Fruit fly (Drosophila melanogaster) whole organism, embryonic: Measurements from ENCODE around the gene Mical.

Source experiments
- Abd-B ChIP-seq: fragments of 200-800 bp; sonication (Bioruptor generic); optimal IDR thresholded peaks from 2 replicates; lab custom pipeline; 2018; ENCODE audit warnings: missing biosample characterization, mild to moderate bottlenecking, missing genetic modification characterization, moderate library complexity
- Atf-2 ChIP-seq: fragments of 200-800 bp; sonication (Bioruptor generic); optimal IDR thresholded peaks from 2 replicates; lab custom pipeline; 2016; ENCODE audit warnings: missing biosample characterization, missing genetic modification characterization
- CG10543 ChIP-seq: fragments of 200-800 bp; sonication (Bioruptor generic); optimal IDR thresholded peaks from 3 replicates; lab custom pipeline; 2017; ENCODE audit warnings: missing biosample characterization, mild to moderate bottlenecking, missing genetic modification characterization, moderate library complexity
- CG11247 ChIP-seq: fragments of 200-800 bp; sonication (Bioruptor generic); IDR thresholded peaks from 2 replicates; pipeline ENCODE4 v1.3.6; 2022; ENCODE audit warnings: missing biosample characterization, missing genetic modification characterization
- CG14014 ChIP-seq: fragments of 200-800 bp; sonication (Bioruptor generic); IDR thresholded peaks from 2 replicates; pipeline ENCODE4 v1.3.6; 2022; ENCODE audit warnings: missing biosample characterization, missing genetic modification characterization
- CG15269 ChIP-seq: fragments of 200-800 bp; sonication (Bioruptor generic); optimal IDR thresholded peaks from 2 replicates; lab custom pipeline; 2018; ENCODE audit warnings: missing biosample characterization, mild to moderate bottlenecking, missing genetic modification characterization, moderate library complexity
- CG16813 ChIP-seq: fragments of 200-800 bp; sonication (Bioruptor generic); IDR thresholded peaks from 3 replicates; pipeline ENCODE4 v1.3.6; 2022; ENCODE audit warnings: missing biosample characterization, missing genetic modification characterization; ENCODE audit not compliant: partially characterized antibody
- CG17385 ChIP-seq: fragments of 200-800 bp; sonication (Bioruptor generic); optimal IDR thresholded peaks from 3 replicates; lab custom pipeline; 2018; ENCODE audit warnings: missing biosample characterization, mild to moderate bottlenecking, missing genetic modification characterization
- CG17568 ChIP-seq: fragments of 200-800 bp; sonication (Bioruptor generic); optimal IDR thresholded peaks from 2 replicates; lab custom pipeline; 2018; ENCODE audit warnings: missing biosample characterization, mild to moderate bottlenecking, missing genetic modification characterization, moderate library complexity
- CG2889 ChIP-seq: fragments of 200-800 bp; sonication (Bioruptor generic); IDR thresholded peaks from 3 replicates; pipeline ENCODE4 v1.3.6; 2022; ENCODE audit warnings: missing biosample characterization, missing genetic modification characterization
- CG30431 ChIP-seq: fragments of 200-800 bp; sonication (Bioruptor generic); optimal IDR thresholded peaks from 2 replicates; lab custom pipeline; 2017; ENCODE audit warnings: missing biosample characterization, missing genetic modification characterization
- CG33557 ChIP-seq: fragments of 200-800 bp; sonication (Bioruptor generic); optimal IDR thresholded peaks from 2 replicates; lab custom pipeline; 2019; ENCODE audit warnings: missing biosample characterization, mild to moderate bottlenecking, missing genetic modification characterization, moderate library complexity
- CG4404 ChIP-seq: fragments of 200-800 bp; sonication (Bioruptor generic); IDR thresholded peaks from 2 replicates; pipeline ENCODE4 v1.3.6; 2022; ENCODE audit warnings: missing biosample characterization, missing genetic modification characterization
- CG4424 ChIP-seq: fragments of 200-800 bp; sonication (Bioruptor generic); optimal IDR thresholded peaks from 3 replicates; lab custom pipeline; 2016; ENCODE audit warnings: missing biosample characterization, missing genetic modification characterization
- CG4617 ChIP-seq: fragments of 200-800 bp; sonication (Bioruptor generic); optimal IDR thresholded peaks from 3 replicates; lab custom pipeline; 2016; ENCODE audit warnings: missing biosample characterization, missing genetic modification characterization, borderline replicate concordance
- CG4820 ChIP-seq: fragments of 200-800 bp; sonication (Bioruptor generic); optimal IDR thresholded peaks from 3 replicates; lab custom pipeline; 2016; ENCODE audit warnings: missing biosample characterization, missing genetic modification characterization
- CG6683 ChIP-seq: fragments of 200-800 bp; sonication (Bioruptor generic); optimal IDR thresholded peaks from 2 replicates; lab custom pipeline; 2017; ENCODE audit warnings: missing biosample characterization, mild to moderate bottlenecking, missing genetic modification characterization, missing genetic modification reagents
- CG6689 ChIP-seq: fragments of 200-800 bp; sonication (Bioruptor generic); IDR thresholded peaks from 2 replicates; pipeline ENCODE4 v1.3.6; 2022; ENCODE audit warnings: missing biosample characterization, missing genetic modification characterization
- CG8089 ChIP-seq: fragments of 200-800 bp; sonication (Bioruptor generic); optimal IDR thresholded peaks from 3 replicates; lab custom pipeline; 2016; ENCODE audit warnings: missing biosample characterization, missing genetic modification characterization
- CG9932 ChIP-seq: fragments of 200-800 bp; sonication (Bioruptor generic); IDR thresholded peaks from 2 replicates; pipeline ENCODE4 v1.3.6; 2022; ENCODE audit warnings: missing biosample characterization, missing genetic modification characterization
- CTCF ChIP-seq: fragments of 200-800 bp; sonication (Bioruptor generic); optimal IDR thresholded peaks from 2 replicates; lab custom pipeline; 2017; ENCODE audit warnings: missing biosample characterization, mild to moderate bottlenecking, missing genetic modification characterization, moderate library complexity
- Deaf1 ChIP-seq: fragments of 200-800 bp; optimal IDR thresholded peaks from 3 replicates; lab custom pipeline; 2019; ENCODE audit warnings: missing biosample characterization, mild to moderate bottlenecking, missing genetic modification characterization, moderate library complexity
- Dfd ChIP-seq, 2 experiments: fragments of >200 bp; optimal IDR thresholded peaks; 2 replicates each; lab custom pipeline; 2017; ENCODE audit warnings: missing biosample characterization in 2 of 2, missing genetic modification characterization in 2 of 2
- Doc2 ChIP-seq: fragments of 200-800 bp; sonication (Bioruptor generic); IDR thresholded peaks from 2 replicates; pipeline ENCODE4 v1.3.6; 2022; ENCODE audit warnings: missing biosample characterization, missing genetic modification characterization
- Fer1 ChIP-seq: fragments of 200-800 bp; sonication (Bioruptor generic); optimal IDR thresholded peaks from 2 replicates; lab custom pipeline; 2017; ENCODE audit warnings: missing biosample characterization, mild to moderate bottlenecking, missing genetic modification characterization
- Hey ChIP-seq: fragments of 200-800 bp; sonication (Bioruptor generic); optimal IDR thresholded peaks from 3 replicates; lab custom pipeline; 2018; ENCODE audit warnings: missing biosample characterization, mild to moderate bottlenecking, missing genetic modification characterization
- Jarid2 ChIP-seq: fragments of 200-800 bp; sonication (Bioruptor generic); optimal IDR thresholded peaks from 3 replicates; lab custom pipeline; 2017; ENCODE audit warnings: mild to moderate bottlenecking, missing biosample characterization, missing genetic modification reagents, missing genetic modification characterization
- Mrtf ChIP-seq: fragments of 200-800 bp; sonication (Bioruptor generic); IDR thresholded peaks from 3 replicates; pipeline ENCODE4 v1.3.6; 2022; ENCODE audit warnings: missing biosample characterization, missing genetic modification characterization
- Nf-YA ChIP-seq: fragments of 200-800 bp; sonication (Bioruptor generic); IDR thresholded peaks from 2 replicates; pipeline ENCODE4 v1.3.6; 2022; ENCODE audit warnings: missing biosample characterization, missing genetic modification characterization
- Nf-YB ChIP-seq: fragments of 200-800 bp; sonication (Bioruptor generic); optimal IDR thresholded peaks from 3 replicates; lab custom pipeline; 2019; ENCODE audit warnings: missing biosample characterization, mild to moderate bottlenecking, missing genetic modification characterization, moderate library complexity
- Opbp ChIP-seq: fragments of 200-800 bp; sonication (Bioruptor generic); IDR thresholded peaks from 3 replicates; pipeline ENCODE4 v1.3.6; 2022; ENCODE audit warnings: missing biosample characterization, missing genetic modification characterization; ENCODE audit not compliant: partially characterized antibody
- PHDP ChIP-seq: fragments of 200-800 bp; sonication (Bioruptor generic); optimal IDR thresholded peaks from 3 replicates; lab custom pipeline; 2018; ENCODE audit warnings: missing biosample characterization, mild to moderate bottlenecking, missing genetic modification characterization, moderate library complexity
- TFAM ChIP-seq: fragments of 200-800 bp; sonication (Bioruptor generic); optimal IDR thresholded peaks from 2 replicates; lab custom pipeline; 2017; ENCODE audit warnings: missing biosample characterization, missing genetic modification characterization, inconsistent platforms
- Vsx1 ChIP-seq: fragments of 200-800 bp; sonication (Bioruptor generic); optimal IDR thresholded peaks from 2 replicates; lab custom pipeline; 2017; ENCODE audit warnings: missing biosample characterization, mild to moderate bottlenecking, missing genetic modification characterization, missing genetic modification reagents
- bcd ChIP-seq: fragments of 200-800 bp; sonication (Bioruptor generic); optimal IDR thresholded peaks from 2 replicates; lab custom pipeline; 2017; ENCODE audit warnings: missing biosample characterization, mild to moderate bottlenecking, missing genetic modification characterization
- cas ChIP-seq: fragments of 200-800 bp; sonication (Bioruptor generic); IDR thresholded peaks from 2 replicates; pipeline ENCODE4 v1.3.6; 2022; ENCODE audit warnings: missing biosample characterization, missing genetic modification characterization
- dimm ChIP-seq: fragments of 200-800 bp; sonication (Bioruptor generic); IDR thresholded peaks from 2 replicates; pipeline ENCODE4 v1.3.6; 2022; ENCODE audit warnings: missing biosample characterization, missing genetic modification characterization
- esg ChIP-seq: fragments of 200-800 bp; sonication (Bioruptor generic); conservative IDR thresholded peaks from 2 replicates; pipeline ENCODE4 v1.3.6; 2022; ENCODE audit warnings: missing biosample characterization, missing genetic modification characterization
- kay ChIP-seq: fragments of 200-800 bp; sonication (Bioruptor generic); optimal IDR thresholded peaks from 2 replicates; lab custom pipeline; 2016; ENCODE audit warnings: missing biosample characterization, missing genetic modification characterization
- mirr ChIP-seq: fragments of 200-800 bp; sonication (Bioruptor generic); optimal IDR thresholded peaks from 3 replicates; lab custom pipeline; 2018; ENCODE audit warnings: missing biosample characterization, mild to moderate bottlenecking, missing genetic modification characterization
- nerfin-1 ChIP-seq: fragments of 200-800 bp; sonication (Bioruptor generic); optimal IDR thresholded peaks from 3 replicates; lab custom pipeline; 2019; ENCODE audit warnings: missing biosample characterization, mild to moderate bottlenecking, missing genetic modification characterization, moderate library complexity
- odd ChIP-seq: fragments of 200-800 bp; sonication (Bioruptor generic); optimal IDR thresholded peaks from 2 replicates; lab custom pipeline; 2017; ENCODE audit warnings: missing biosample characterization, mild to moderate bottlenecking, missing genetic modification characterization
- onecut ChIP-seq: fragments of 200-800 bp; sonication (Bioruptor generic); IDR thresholded peaks from 2 replicates; pipeline ENCODE4 v1.3.6; 2022; ENCODE audit warnings: missing biosample characterization, missing genetic modification characterization
- pb ChIP-seq: fragments of 200-800 bp; sonication (Bioruptor generic); optimal IDR thresholded peaks from 3 replicates; lab custom pipeline; 2016; ENCODE audit warnings: missing biosample characterization, missing genetic modification characterization
- pita ChIP-seq: fragments of 200-800 bp; sonication (Bioruptor generic); optimal IDR thresholded peaks from 2 replicates; lab custom pipeline; 2017; ENCODE audit warnings: missing biosample characterization, mild to moderate bottlenecking, missing genetic modification characterization
- pnt ChIP-seq: fragments of 200-800 bp; sonication (Bioruptor generic); optimal IDR thresholded peaks from 3 replicates; lab custom pipeline; 2016; ENCODE audit warnings: missing biosample characterization, missing genetic modification characterization
- sens-2 ChIP-seq: fragments of 200-800 bp; sonication (Bioruptor generic); IDR thresholded peaks from 2 replicates; pipeline ENCODE4 v1.3.6; 2022; ENCODE audit warnings: missing biosample characterization, missing genetic modification characterization
- trh ChIP-seq: fragments of 200-800 bp; sonication (Bioruptor generic); optimal IDR thresholded peaks from 2 replicates; lab custom pipeline; 2016; ENCODE audit warnings: missing biosample characterization, missing genetic modification characterization
- ttk ChIP-seq: fragments of 200-800 bp; sonication (Bioruptor generic); IDR thresholded peaks from 2 replicates; pipeline ENCODE4 v2.1.2; 2022; ENCODE audit warnings: missing biosample characterization, missing genetic modification characterization
- zf30C ChIP-seq: fragments of 200-800 bp; sonication (Bioruptor generic); optimal IDR thresholded peaks from 3 replicates; lab custom pipeline; 2018; ENCODE audit warnings: missing biosample characterization, mild to moderate bottlenecking, missing genetic modification characterization

The Mical gene

DNA sequence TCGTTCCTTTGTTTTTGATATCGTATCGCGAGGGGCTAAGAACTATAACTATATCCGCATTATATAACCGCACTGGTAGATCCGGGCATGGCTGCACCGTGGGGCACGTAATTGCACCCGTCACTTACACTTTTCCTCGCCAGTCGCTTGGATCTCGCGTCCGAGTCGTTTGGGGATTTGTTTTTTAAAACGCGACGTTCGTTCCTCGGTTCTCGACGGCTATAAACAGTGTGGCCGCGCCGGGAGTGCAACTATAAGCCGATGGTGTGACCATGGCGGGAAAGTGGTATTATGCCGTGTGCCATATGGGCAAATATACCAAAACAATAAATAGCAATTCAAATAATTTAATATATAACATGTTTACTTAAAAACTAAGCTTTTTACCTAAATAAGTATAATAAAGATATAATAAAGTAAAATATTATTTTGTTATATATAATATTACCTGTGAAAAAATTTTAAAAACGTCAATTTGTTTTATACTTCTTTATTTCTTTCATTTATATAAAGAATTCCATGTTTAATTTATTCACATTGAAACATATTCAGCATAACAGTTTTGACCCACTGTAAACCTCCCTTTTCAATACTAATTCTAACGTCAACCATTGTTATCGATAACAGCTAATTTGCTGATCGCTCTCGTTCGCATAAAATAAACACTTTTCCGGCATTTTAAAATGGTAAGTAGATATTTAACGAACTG, at the start of gene Mical, which contains the start of gene CG3909 (continued):
- TF ChIP-seq cas (GFP tag; lab: Robert Waterston, UW) (peak; percentile 83; the same call in 1 of the 2 replicates), CG33557 (peak; percentile 31), kay (peak; percentile 75), pnt (GFP tag; lab: Kevin White, UChicago) (peak; percentile 40), bcd (peak; percentile 74), CG30431 (GFP tag; lab: Kevin White, UChicago) (peak; percentile 35), CG14014 (GFP tag; lab: Robert Waterston, UW) (peak; percentile 90), dimm (GFP tag; lab: Robert Waterston, UW) (peak; percentile 77), onecut (peak; percentile 51), CG11247 (GFP tag; lab: Robert Waterston, UW) (peak; percentile 91), Atf-2 (peak; percentile 22), odd (GFP tag; lab: Kevin White, UChicago) (peak; percentile 28), CG16813 (GFP tag; lab: Robert Waterston, UW) (0 out of 3 replicates have a peak, but pooled peaks have one; percentile 44), Nf-YA (GFP tag; lab: Robert Waterston, UW) (peak; percentile 78), Fer1 (GFP tag; lab: Kevin White, UChicago) (peak; percentile 79), CG15269 (tag; lab: Kevin White, UChicago) (peak; percentile 90), Doc2 (GFP tag; lab: Robert Waterston, UW) (no peak), ttk (GFP tag; lab: Robert Waterston, UW) (peak; percentile 86), CTCF (peak; percentile 33), CG6689 (GFP tag; lab: Robert Waterston, UW) (peak; percentile 90), zf30C (no peak), Vsx1 (GFP tag; lab: Kevin White, UChicago) (peak; percentile 96), CG4424 (GFP tag; lab: Kevin White, UChicago) (peak; percentile 72), pita (GFP tag; lab: Kevin White, UChicago) (no peak), TFAM (GFP tag; lab: Kevin White, UChicago) (no peak), CG17568 (GFP tag; lab: Kevin White, UChicago) (no peak), CG4617 (GFP tag; lab: Kevin White, UChicago) (peak; percentile 34), PHDP (peak; percentile 85), CG8089 (GFP tag; lab: Kevin White, UChicago) (no peak), Opbp (no peak; the same call in 1 of the 3 replicates), nerfin-1 (peak; percentile 69), trh (GFP tag; lab: Kevin White, UChicago) (peak; percentile 2), mirr (GFP tag; lab: Kevin White, UChicago) (no peak), CG17385 (GFP tag; lab: Kevin White, UChicago) (peak; percentile 76), Jarid2 (peak; percentile 93), Nf-YB (GFP tag; lab: Kevin White, UChicago) (peak; percentile 70), Deaf1 (tag; lab: Kevin White, UChicago) (peak; percentile 84), Hey (tag; lab: Kevin White, UChicago) (no peak), CG6683 (GFP tag; lab: Kevin White, UChicago) (peak; percentile 65), sens-2 (GFP tag; lab: Robert Waterston, UW) (peak; percentile 48), pb (GFP tag; lab: Kevin White, UChicago) (no peak), CG9932 (GFP tag; lab: Robert Waterston, UW) (peak; percentile 96), Abd-B (GFP tag; lab: Kevin White, UChicago) (peak; percentile 81), Mrtf (peak; percentile 78; the same call in 2 of the 3 replicates), esg (GFP tag; lab: Robert Waterston, UW) (peak; percentile 86), CG2889 (peak; percentile 90), CG4404 (GFP tag; lab: Robert Waterston, UW) (peak; percentile 52; the same call in 1 of the 2 replicates), CG10543 (GFP tag; lab: Kevin White, UChicago) (peak; percentile 48), Dfd (GFP tag; optimal IDR thresholded peaks at IDR 0.05; lab: Kevin White, UChicago) (no peak), CG4820 (GFP tag; lab: Kevin White, UChicago) (peak; percentile 64)
